Fruit fly (Drosophila melanogaster) S2 (cell line): ENCODE results near the gene mbt.

ENCODE experiments used
- CG8478 ChIP-seq: fragments of >200 bp; optimal IDR thresholded peaks from 2 replicates; lab custom pipeline; 2018
- CTCF ChIP-seq, 2 experiments: fragments of >200 bp; optimal IDR thresholded peaks; 2 replicates each; lab custom pipeline; 2018

DNA sequence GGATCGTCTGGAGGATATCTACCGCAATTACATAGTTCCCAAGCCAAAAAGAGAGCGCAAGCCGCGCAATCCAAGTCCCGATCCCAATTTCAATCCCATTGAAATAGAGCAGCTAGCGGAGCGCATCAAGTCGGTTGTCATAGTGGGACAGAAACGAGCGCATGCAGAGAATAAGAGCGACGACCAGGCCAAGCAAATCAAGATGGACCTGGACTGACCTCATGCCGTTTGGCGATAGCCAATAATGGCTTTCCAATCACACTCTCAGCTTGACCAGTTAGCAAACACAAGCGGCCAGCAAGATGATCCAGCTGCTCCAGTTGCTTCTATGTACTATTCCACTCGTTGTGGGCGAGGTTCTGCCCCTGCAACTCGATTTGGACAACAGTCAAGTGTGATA is 41.1 kb downstream of the mbt start:
- TF ChIP-seq CG8478 (lab: Kevin White, UChicago) (no peak), CTCF (optimal IDR thresholded peaks at IDR 0.05; lab: Kevin White, UChicago) (no peak)
